Worm (Caenorhabditis elegans): Measurements from ENCODE around the gene spin-2.

- TF ChIP-seq mdl-1 (tag; optimal IDR thresholded peaks at IDR 0.05) (no peak), nhr-71 (tag; optimal IDR thresholded peaks at IDR 0.05) (no peak), fos-1 (tag; optimal IDR thresholded peaks at IDR 0.05) (no peak), sptf-1 (tag; optimal IDR thresholded peaks at IDR 0.05) (no peak), rnt-1 (tag; optimal IDR thresholded peaks at IDR 0.05) (no peak), ztf-4 (tag; optimal IDR thresholded peaks at IDR 0.05) (no peak), swsn-7 (tag; optimal IDR thresholded peaks at IDR 0.05) (no peak), nhr-28 (tag; optimal IDR thresholded peaks at IDR 0.05) (no peak), nhr-237 (tag; optimal IDR thresholded peaks at IDR 0.05) (no peak), C04F5.9 (tag; optimal IDR thresholded peaks at IDR 0.05) (no peak), hlh-4 (tag; optimal IDR thresholded peaks at IDR 0.05) (no peak)
Observed at ce11 chrIV:13044980-13045379, 41.8 kb upstream of the spin-2 start.

All from whole organism, L1 larva.